Fruit fly (Drosophila melanogaster) whole organism, adult: ENCODE results near the gene CG9016.

Experiments used
- CG1620 ChIP-seq: fragments of 200-800 bp; sonication (Bioruptor generic); optimal IDR thresholded peaks from 2 replicates; lab custom pipeline; 2016; ENCODE audit warnings: missing biosample characterization, missing genetic modification characterization
- CG5204 ChIP-seq: fragments of 200-800 bp; sonication (Bioruptor generic); optimal IDR thresholded peaks from 2 replicates; lab custom pipeline; 2016; ENCODE audit warnings: missing biosample characterization, missing genetic modification characterization
- cic ChIP-seq: fragments of 200-800 bp; sonication (Bioruptor generic); optimal IDR thresholded peaks from 2 replicates; lab custom pipeline; 2017; ENCODE audit warnings: missing biosample characterization, mild to moderate bottlenecking, missing genetic modification characterization, moderate library complexity

DNA sequence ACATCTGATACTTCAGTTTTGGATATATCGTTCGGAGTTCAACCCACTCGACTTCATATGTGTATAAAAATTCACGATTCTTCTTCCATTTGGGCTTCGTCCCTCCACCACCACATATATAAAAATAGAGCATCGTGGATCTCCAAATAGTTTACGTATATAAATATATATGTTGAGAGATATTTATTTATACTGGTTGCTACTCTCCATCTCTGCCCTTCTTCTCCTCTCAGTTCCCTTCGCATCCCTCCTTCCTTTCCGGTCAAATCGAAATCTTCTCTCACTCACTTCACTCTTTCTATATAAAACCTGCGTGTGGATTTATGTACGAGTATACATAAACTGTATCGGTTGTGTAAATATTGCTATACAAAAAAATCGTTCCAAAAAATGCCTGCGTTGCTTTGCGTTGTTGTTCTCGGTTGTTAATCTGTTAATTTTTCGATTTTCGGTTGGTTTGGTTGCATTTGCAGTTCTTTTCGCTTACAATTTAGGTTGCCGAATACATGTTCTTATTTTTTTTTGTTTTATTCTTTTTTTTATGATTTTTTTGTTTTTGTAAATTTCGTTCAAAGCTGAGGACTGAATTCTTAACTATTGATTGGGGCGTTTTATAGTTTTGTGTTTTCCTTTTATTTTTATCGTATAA, 49.3 kb upstream of the CG9016 start:
- no peak for TF ChIP-seq cic (GFP tag; lab: Kevin White, UChicago)
- TF ChIP-seq CG5204 (GFP tag; lab: Kevin White, UChicago), result no peak
- no peak for TF ChIP-seq CG1620 (GFP tag; lab: Kevin White, UChicago)
